Worm (Caenorhabditis elegans): Measurements from ENCODE around the gene egli-1.

egli-1 gene

ce11 chrII:9303545-9303944, 20.2 kb upstream of the egli-1 start:
- TF ChIP-seq ceh-9 (tag; optimal IDR thresholded peaks at IDR 0.05) (no peak), nhr-67 (tag; optimal IDR thresholded peaks at IDR 0.05) (no peak), nhr-25 (tag; optimal IDR thresholded peaks at IDR 0.05) (no peak), pqm-1 (tag; optimal IDR thresholded peaks at IDR 0.05) (no peak), egl-5 (tag; optimal IDR thresholded peaks at IDR 0.05) (no peak)

ce11 chrII:9304849-9305248, 18.9 kb upstream of the egli-1 start:
- no peak for TF ChIP-seq nhr-77 (tag; optimal IDR thresholded peaks at IDR 0.05)
- no peak for TF ChIP-seq aly-2 (tag; optimal IDR thresholded peaks at IDR 0.05)
- no peak for TF ChIP-seq nhr-12 (tag; optimal IDR thresholded peaks at IDR 0.05)
- no peak for TF ChIP-seq fkh-2 (tag; optimal IDR thresholded peaks at IDR 0.05)
- no peak for TF ChIP-seq nhr-67 (tag; optimal IDR thresholded peaks at IDR 0.05)
- TF ChIP-seq ceh-82 (tag; optimal IDR thresholded peaks at IDR 0.05), result no peak
- TF ChIP-seq egl-5 (tag; optimal IDR thresholded peaks at IDR 0.05), result no peak
- TF ChIP-seq elt-1 (tag; optimal IDR thresholded peaks at IDR 0.05), result no peak

ce11 chrII:9305575-9305974, 18.2 kb upstream of the egli-1 start:
- no peak for TF ChIP-seq mml-1 (tag; optimal IDR thresholded peaks at IDR 0.05)
- TF ChIP-seq lin-39 (tag; optimal IDR thresholded peaks at IDR 0.05), result peak; percentile 48
- peak; percentile 11 for TF ChIP-seq fkh-10 (GFP tag; optimal IDR thresholded peaks at IDR 0.05)

- TF ChIP-seq nhr-11 (tag; optimal IDR thresholded peaks at IDR 0.05) (no peak), nfya-1 (tag; optimal IDR thresholded peaks at IDR 0.05; ENCODE audit: insufficient read depth) (peak; percentile 79), unc-62 (GFP tag; optimal IDR thresholded peaks at IDR 0.05) (peak; percentile 67), lin-39 (tag; optimal IDR thresholded peaks at IDR 0.05) (peak; percentile 94)
These were observed 16.9 kb upstream of the egli-1 start for ce11 chrII:9306835-9307234.

ce11 chrII:9308614-9309046, 15.1 kb upstream of the egli-1 start:
- TF ChIP-seq zag-1 (tag; optimal IDR thresholded peaks at IDR 0.05) (no peak), nhr-237 (tag; optimal IDR thresholded peaks at IDR 0.05) (no peak), nfya-1 (tag; optimal IDR thresholded peaks at IDR 0.05; ENCODE audit: insufficient read depth) (peak; percentile 2), eor-1 (tag; optimal IDR thresholded peaks at IDR 0.05) (no peak), nhr-76 (tag; optimal IDR thresholded peaks at IDR 0.05) (no peak), fos-1 (tag; optimal IDR thresholded peaks at IDR 0.05) (no peak), egl-5 (tag; optimal IDR thresholded peaks at IDR 0.05) (peak; percentile 34)

- TF ChIP-seq zag-1 (tag; optimal IDR thresholded peaks at IDR 0.05) (no peak), jun-1 (tag; optimal IDR thresholded peaks at IDR 0.05) (no peak), egl-5 (tag; optimal IDR thresholded peaks at IDR 0.05) (no peak), unc-39 (tag; optimal IDR thresholded peaks at IDR 0.05) (no peak), hmg-11 (tag; optimal IDR thresholded peaks at IDR 0.05) (no peak), unc-62 (GFP tag; optimal IDR thresholded peaks at IDR 0.05) (no peak), nfya-1 (tag; optimal IDR thresholded peaks at IDR 0.05; ENCODE audit: insufficient read depth) (no peak), fos-1 (tag; optimal IDR thresholded peaks at IDR 0.05) (no peak), pha-4 (tag; optimal IDR thresholded peaks at IDR 0.05) (no peak), sea-2 (GFP tag; optimal IDR thresholded peaks at IDR 0.05) (no peak), nhr-11 (tag; optimal IDR thresholded peaks at IDR 0.05) (no peak), fkh-2 (tag; optimal IDR thresholded peaks at IDR 0.05) (no peak)
These were observed 13.6 kb upstream of the egli-1 start, which contains the start of gene cam-1 for ce11 chrII:9310204-9310603. cam-1 (minus strand) TSS chrII:9310304.

- no peak for TF ChIP-seq zag-1 (tag; optimal IDR thresholded peaks at IDR 0.05)
- no peak for TF ChIP-seq daf-12 (tag; optimal IDR thresholded peaks at IDR 0.05)
- no peak for TF ChIP-seq nfya-1 (tag; optimal IDR thresholded peaks at IDR 0.05; ENCODE audit: insufficient read depth)
- no peak for TF ChIP-seq fkh-2 (tag; optimal IDR thresholded peaks at IDR 0.05)
- TF ChIP-seq nhr-23 (tag; optimal IDR thresholded peaks at IDR 0.05), result no peak
- TF ChIP-seq eor-1 (tag; optimal IDR thresholded peaks at IDR 0.05), result no peak
These were observed 13.0 kb upstream of the egli-1 start for ce11 chrII:9310794-9311193.
